Worm (Caenorhabditis elegans) whole organism, dauer: ENCODE results near the gene srh-44.
"Not testable (repeated sequence)": the region's sequence is repeated elsewhere in the genome, so short reads cannot be mapped to it uniquely, and the experiment has no call there.

ENCODE experiments used
- unc-62 ChIP-seq: sonication (generic microtip); optimal IDR thresholded peaks from 2 replicates; lab custom pipeline; 2017; ENCODE audit warnings: missing biosample characterization, missing genetic modification reagents, missing genetic modification characterization

The srh-44 gene

DNA sequence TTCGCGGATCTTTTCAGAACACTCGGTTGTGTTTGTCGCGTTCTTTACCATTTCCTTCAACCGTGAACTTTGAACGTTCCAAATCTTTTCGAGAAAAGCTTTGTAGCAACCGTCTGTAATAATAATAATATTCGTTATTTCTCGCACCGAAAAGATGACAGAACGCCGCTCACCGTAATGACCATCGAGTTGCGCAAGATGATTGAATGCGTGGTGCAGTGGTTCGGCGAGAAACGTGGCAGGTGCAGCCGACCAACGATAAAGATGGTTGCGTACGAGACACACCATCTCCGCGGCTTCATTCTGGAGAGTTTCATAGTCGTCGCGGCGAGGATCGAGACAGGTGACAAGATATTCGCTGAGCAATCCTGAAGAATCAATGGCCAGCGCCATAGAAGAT is 28.1 kb downstream of the srh-44 start:
- no peak for TF ChIP-seq unc-62

DNA sequence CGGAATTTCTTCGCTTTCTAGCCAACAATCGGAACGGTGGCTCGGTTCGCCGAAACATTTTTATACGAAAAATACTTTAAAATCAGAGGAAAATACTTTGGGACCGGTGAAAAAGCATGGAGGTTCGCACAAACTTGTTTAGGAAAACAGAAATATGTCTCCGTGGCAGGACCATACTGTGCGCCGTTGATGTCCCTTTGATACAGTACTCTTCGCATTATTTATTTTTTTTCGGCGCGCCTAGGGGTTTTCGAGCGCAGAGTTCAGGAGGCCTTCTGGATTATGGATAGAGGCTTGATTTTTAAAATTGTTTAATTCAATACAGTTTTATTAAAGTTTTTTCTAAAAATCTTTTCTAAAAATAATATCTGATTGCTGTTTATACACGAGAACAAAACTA is 29.8 kb downstream of the srh-44 start, which contains the start of gene F54D5.9:
Gene F54D5.9 (minus strand): TSS at position 115 of the 400 bp plus-strand sequence.
- no peak for TF ChIP-seq unc-62

ce11 chrII:11545299-11545951 is 30.6 kb downstream of the srh-44 start, which contains the start of gene dnj-13:
Gene dnj-13 (plus strand): TSS chrII:11545701.
- no peak for TF ChIP-seq unc-62

- no peak for TF ChIP-seq unc-62
These were observed 31.1 kb downstream of the srh-44 start for ce11 chrII:11545952-11546325.

ce11 chrII:11547254-11547687 is 32.4 kb downstream of the srh-44 start, which contains the start of gene F54D5.7:
Gene F54D5.7 (plus strand): TSS chrII:11547517.
- no peak for TF ChIP-seq unc-62

- not testable (repeated sequence) for TF ChIP-seq unc-62
These were observed 37.1 kb downstream of the srh-44 start, which contains the start of gene dhgd-1 for ce11 chrII:11551981-11552380. Gene dhgd-1 (minus strand): TSS chrII:11552081.

DNA sequence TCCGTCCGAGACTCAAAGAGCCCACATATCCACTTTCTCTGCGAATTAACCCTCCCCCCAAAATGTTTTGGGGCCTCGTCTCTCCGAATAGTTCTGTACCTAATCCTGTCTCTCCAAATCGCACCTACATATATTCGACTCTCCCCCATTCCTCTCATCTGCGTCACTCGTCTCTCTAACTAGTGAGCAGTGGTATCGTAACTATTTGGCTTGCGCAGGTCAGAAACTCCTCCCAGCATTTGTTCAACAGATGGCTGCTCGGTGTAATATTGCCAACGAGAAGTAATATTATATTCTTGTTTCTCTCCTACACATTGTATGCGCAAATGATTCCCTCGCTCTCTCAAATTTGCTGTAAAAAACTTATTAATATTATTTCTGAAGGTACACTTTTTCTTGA is 40.8 kb downstream of the srh-44 start, which contains the start of gene F54D5.24:
Gene F54D5.24 (plus strand): TSS at position 316 of the 400 bp plus-strand sequence.
- TF ChIP-seq unc-62: no peak

DNA sequence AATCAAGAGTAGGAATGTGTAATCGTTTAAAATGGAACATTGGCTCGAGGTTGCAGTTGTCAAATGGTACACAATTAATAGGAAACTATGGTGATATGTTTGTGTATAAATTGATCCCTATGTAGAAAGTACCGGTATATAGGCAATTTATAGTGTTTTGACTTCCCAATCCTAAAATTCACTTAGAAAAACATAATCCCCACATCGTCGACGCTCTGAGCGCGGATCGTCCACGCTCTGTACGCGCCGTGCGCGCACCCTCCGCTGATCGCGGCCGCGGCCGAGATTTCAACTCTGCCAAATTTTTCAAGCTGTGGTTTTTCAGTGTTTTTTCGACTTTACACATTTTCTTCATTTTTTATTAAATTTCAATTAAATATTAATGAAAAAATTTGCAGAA is 41.5 kb downstream of the srh-44 start, which contains the start of gene F54D5.17:
Gene F54D5.17 (plus strand): TSS at position 301 of the 400 bp plus-strand sequence.
- TF ChIP-seq unc-62: no peak

DNA sequence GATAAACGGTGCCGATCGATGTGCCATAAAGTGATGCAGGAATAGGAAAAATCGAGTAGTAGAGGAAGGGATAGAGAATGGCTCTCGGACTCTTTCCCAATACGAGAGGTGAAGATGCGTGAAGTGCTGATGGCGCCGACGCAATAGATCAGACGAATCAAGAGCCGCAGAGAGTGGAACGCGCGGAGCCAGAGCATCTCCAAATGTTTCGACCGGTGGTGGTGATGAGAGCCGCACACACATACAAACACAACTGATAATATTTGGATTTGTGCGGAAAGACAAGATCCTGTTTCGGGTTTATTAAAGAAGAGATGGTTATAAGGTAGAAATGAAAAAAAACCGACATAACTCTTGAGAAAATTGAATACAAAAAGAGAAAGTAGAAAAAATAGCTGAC is 49.3 kb downstream of the srh-44 start, which contains the start of gene F54D5.15:
Gene F54D5.15 (minus strand): TSS at position 101 of the 400 bp plus-strand sequence.
- no peak for TF ChIP-seq unc-62

ce11 chrII:11566970-11567711 is 52.3 kb downstream of the srh-44 start, which contains the start of gene F54D5.5:
Gene F54D5.5 (minus strand): TSS chrII:11567020.
- TF ChIP-seq unc-62: no peak
